ENCODE assay signal across 4 fruit fly cellular contexts in genomic region chr3R:16356215-16356862, dm6.
TF ChIP-seq lines count a peak whose summit lies in the region.

No protein-coding gene starts in this region.

- no peak for TF ChIP-seq CTCF in whole organism, embryonic (GFP tag; optimal IDR thresholded peaks at IDR 0.05; lab: Kevin White, UChicago)

TF ChIP-seq in whole organism, adult, 20 proteins besides CTCF, POLR2A, EP300 and RAD21:
- TF ChIP-seq cic (GFP tag; optimal IDR thresholded peaks at IDR 0.05; lab: Kevin White, UChicago) = peak; percentile 52
- no peak for TF ChIP-seq pad (GFP tag; optimal IDR thresholded peaks at IDR 0.05; lab: Kevin White, UChicago)
- TF ChIP-seq cnc (optimal IDR thresholded peaks at IDR 0.05; lab: Kevin White, UChicago) = no peak
- TF ChIP-seq kay (GFP tag; lab: Kevin White, UChicago; ENCODE audit: borderline replicate concordance) = peak; percentile 70
- no peak for TF ChIP-seq Clk (GFP tag; optimal IDR thresholded peaks at IDR 0.05; lab: Kevin White, UChicago)
- peak; percentile 2 for TF ChIP-seq ovo (GFP tag; optimal IDR thresholded peaks at IDR 0.05; lab: Kevin White, UChicago)
- TF ChIP-seq Hr96 (GFP tag; optimal IDR thresholded peaks at IDR 0.05; lab: Kevin White, UChicago) = peak; percentile 36
- no peak for TF ChIP-seq Mnt (GFP tag; optimal IDR thresholded peaks at IDR 0.05; lab: Kevin White, UChicago)
- TF ChIP-seq CG14711 (tag; optimal IDR thresholded peaks at IDR 0.05; lab: Kevin White, UChicago) = no peak
- no peak for TF ChIP-seq Crg-1 (GFP tag; optimal IDR thresholded peaks at IDR 0.05; lab: Kevin White, UChicago)
- no peak for TF ChIP-seq CG7045 (GFP tag; optimal IDR thresholded peaks at IDR 0.05; lab: Kevin White, UChicago)
- no peak for TF ChIP-seq CG7101 (tag; optimal IDR thresholded peaks at IDR 0.05; lab: Kevin White, UChicago)
- no peak for TF ChIP-seq toe (GFP tag; optimal IDR thresholded peaks at IDR 0.05; lab: Kevin White, UChicago)
- peak; percentile 29 for TF ChIP-seq tj (GFP tag; optimal IDR thresholded peaks at IDR 0.05; lab: Kevin White, UChicago)
- peak; percentile 31 for TF ChIP-seq CG5204 (GFP tag; optimal IDR thresholded peaks at IDR 0.05; lab: Kevin White, UChicago)
- no peak for TF ChIP-seq CG1620 (GFP tag; optimal IDR thresholded peaks at IDR 0.05; lab: Kevin White, UChicago)
- peak; percentile 67 for TF ChIP-seq CG11617 (GFP tag; optimal IDR thresholded peaks at IDR 0.05; lab: Kevin White, UChicago)
- no peak for TF ChIP-seq bab1 (GFP tag; optimal IDR thresholded peaks at IDR 0.05; lab: Kevin White, UChicago)
- no peak for TF ChIP-seq CG33017 (tag; optimal IDR thresholded peaks at IDR 0.05; lab: Kevin White, UChicago)
TF ChIP-seq in whole organism, adult: peak in this region for 7.

TF ChIP-seq in whole organism, embryonic, 481 proteins besides CTCF, POLR2A, EP300 and RAD21 (continues in another document):
- TF ChIP-seq fru (optimal IDR thresholded peaks at IDR 0.05; lab: Kevin White, UChicago) = no peak
- no peak for TF ChIP-seq CG30020 (tag; optimal IDR thresholded peaks at IDR 0.05; lab: Kevin White, UChicago)
- peak; percentile 95; the same call in 1 of the 2 replicates for TF ChIP-seq CG31224 (GFP tag; IDR thresholded peaks at IDR 0.05; lab: Robert Waterston, UW)
- no peak for TF ChIP-seq PHDP (tag; optimal IDR thresholded peaks at IDR 0.05; lab: Kevin White, UChicago)
- peak; percentile 32 for TF ChIP-seq Vsx1 (GFP tag; optimal IDR thresholded peaks at IDR 0.05; lab: Kevin White, UChicago)
- peak; percentile 62 for TF ChIP-seq CG12769 (tag; optimal IDR thresholded peaks at IDR 0.05; lab: Kevin White, UChicago)
- peak; percentile 17 for TF ChIP-seq sens (GFP tag; lab: Kevin White, UChicago)
- TF ChIP-seq B-H1 (GFP tag; IDR thresholded peaks at IDR 0.05; lab: Robert Waterston, UW) = no peak
- TF ChIP-seq Blimp-1 (GFP tag; optimal IDR thresholded peaks at IDR 0.05; lab: Kevin White, UChicago) = peak; percentile 45
- peak; percentile 11 for TF ChIP-seq grn (GFP tag; optimal IDR thresholded peaks at IDR 0.05; lab: Kevin White, UChicago)
- 0 out of 3 replicates have a peak, but pooled peaks have one; percentile 37 for TF ChIP-seq z (GFP tag; IDR thresholded peaks at IDR 0.05; lab: Robert Waterston, UW)
- TF ChIP-seq bsh (GFP tag; optimal IDR thresholded peaks at IDR 0.05; lab: Kevin White, UChicago) = no peak
- peak; percentile 35 for TF ChIP-seq Med (GFP tag; lab: Kevin White, UChicago)
- TF ChIP-seq Nf-YA (GFP tag; IDR thresholded peaks at IDR 0.05; lab: Robert Waterston, UW) = no peak
- no peak for TF ChIP-seq Gsc (GFP tag; IDR thresholded peaks at IDR 0.05; lab: Robert Waterston, UW)
- TF ChIP-seq vvl (GFP tag; IDR thresholded peaks at IDR 0.05; lab: Robert Waterston, UW) = peak; percentile 92
- 0 out of 3 replicates have a peak, but pooled peaks have one; percentile 22 for TF ChIP-seq CG2199 (GFP tag; IDR thresholded peaks at IDR 0.05; lab: Robert Waterston, UW)
- no peak for TF ChIP-seq so (GFP tag; IDR thresholded peaks at IDR 0.05; lab: Robert Waterston, UW)
- peak; percentile 66 for TF ChIP-seq abd-A (tag; optimal IDR thresholded peaks at IDR 0.05; lab: Kevin White, UChicago)
- TF ChIP-seq kni (GFP tag; optimal IDR thresholded peaks at IDR 0.05; lab: Kevin White, UChicago) = peak; percentile 9
- TF ChIP-seq Dip3 (GFP tag; optimal IDR thresholded peaks at IDR 0.05; lab: Kevin White, UChicago) = no peak
- TF ChIP-seq CG9932 (GFP tag; IDR thresholded peaks at IDR 0.05; lab: Robert Waterston, UW) = no peak
- 0 out of 4 replicates have a peak, but pooled peaks have one; percentile 51 for TF ChIP-seq chinmo (GFP tag; IDR thresholded peaks at IDR 0.05; lab: Robert Waterston, UW; ENCODE audit: partially characterized antibody)
- TF ChIP-seq aop (GFP tag; IDR thresholded peaks at IDR 0.05; lab: Robert Waterston, UW) = no peak
- TF ChIP-seq ab (GFP tag; optimal IDR thresholded peaks at IDR 0.05; lab: Kevin White, UChicago) = no peak

TF ChIP-seq in whole organism, prepupa, 60 proteins besides CTCF, POLR2A, EP300 and RAD21:
- no peak for TF ChIP-seq fd85E (GFP tag; optimal IDR thresholded peaks at IDR 0.05; lab: Kevin White, UChicago)
- peak in 1 of 2 experiments; percentile 23 for TF ChIP-seq salr (GFP tag; optimal IDR thresholded peaks at IDR 0.05; lab: Kevin White, UChicago)
- TF ChIP-seq svp (GFP tag; lab: Kevin White, UChicago) = peak; percentile 94
- peak; percentile 9 for TF ChIP-seq net (GFP tag; optimal IDR thresholded peaks at IDR 0.05; lab: Kevin White, UChicago)
- no peak for TF ChIP-seq CG1621 (tag; optimal IDR thresholded peaks at IDR 0.05; lab: Kevin White, UChicago)
- TF ChIP-seq CG10631 (GFP tag; optimal IDR thresholded peaks at IDR 0.05; lab: Kevin White, UChicago) = no peak
- TF ChIP-seq Eip78C (GFP tag; lab: Kevin White, UChicago) = peak; percentile 1
- TF ChIP-seq Hr4 (GFP tag; optimal IDR thresholded peaks at IDR 0.05; lab: Kevin White, UChicago) = no peak

TF ChIP-seq in whole organism, wandering third instar larva, 38 proteins besides CTCF, POLR2A, EP300 and RAD21:
- no peak for TF ChIP-seq Vsx2 (GFP tag; optimal IDR thresholded peaks at IDR 0.05; lab: Kevin White, UChicago; ENCODE audit: partially characterized antibody)
- peak; percentile 14 for TF ChIP-seq h (GFP tag; optimal IDR thresholded peaks at IDR 0.05; lab: Kevin White, UChicago)
- no peak for TF ChIP-seq Rel (GFP tag; optimal IDR thresholded peaks at IDR 0.05; lab: Kevin White, UChicago)
- TF ChIP-seq Rel (tag; optimal IDR thresholded peaks at IDR 0.05; lab: Kevin White, UChicago) = peak; percentile 5
